Worm (Caenorhabditis elegans) whole organism, L2 larva: ENCODE data around the gene glb-34.

ENCODE experiments used
- fos-1 ChIP-seq: fragments of 150-350 bp; optimal IDR thresholded peaks from 2 replicates; lab custom pipeline; 2014; ENCODE audit warnings: missing biosample characterization, missing genetic modification characterization
- lin-39 ChIP-seq: fragments of 150-350 bp; optimal IDR thresholded peaks from 2 replicates; lab custom pipeline; 2014; ENCODE audit warnings: missing biosample characterization, missing genetic modification reagents, missing genetic modification characterization
- nhr-12 ChIP-seq: fragments of 150-350 bp; optimal IDR thresholded peaks from 2 replicates; lab custom pipeline; 2014; ENCODE audit warnings: missing biosample characterization, missing genetic modification characterization
- ztf-1 ChIP-seq: fragments of 200-800 bp; sonication (Bioruptor generic); conservative IDR thresholded peaks from 2 replicates; pipeline ENCODE4 v1.3.6; 2022; ENCODE audit warnings: missing genetic modification characterization, missing compliant biosample characterization

- TF ChIP-seq ztf-1 (no peak), nhr-12 (tag; lab: Kevin White, UChicago) (no peak), lin-39 (no peak), fos-1 (tag; lab: Kevin White, UChicago) (no peak)
Observed at ce11 chrIV:14565062-14565461, 7.4 kb downstream of the glb-34 start, which contains the start of gene Y57G11B.2.
